Worm (Caenorhabditis elegans) whole organism, L4/young adult: ENCODE measurements around the gene tgn-38.

Source experiments
- W03F9.2 ChIP-seq: fragments of 150-350 bp; optimal IDR thresholded peaks from 2 replicates; lab custom pipeline; 2014; ENCODE audit warnings: missing biosample characterization, missing genetic modification characterization
- him-1 ChIP-seq: sonication (generic microtip); optimal IDR thresholded peaks from 2 replicates; lab custom pipeline; 2016; ENCODE audit warnings: missing genotype, missing genetic modification reagents, missing genetic modification characterization, missing compliant biosample characterization

- peak; percentile 8 for TF ChIP-seq him-1 (tag; lab: Kevin White, UChicago)
- TF ChIP-seq W03F9.2 (tag; lab: Kevin White, UChicago), result peak; percentile 2
These were observed 3.4 kb upstream of the tgn-38 start for ce11 chrIV:12032383-12032782.
